Worm (Caenorhabditis elegans) whole organism, late embryonic: ENCODE results near the gene bcat-1.

Source experiments
- C08G9.2 ChIP-seq: sonication (generic microtip); optimal IDR thresholded peaks from 2 replicates; lab custom pipeline; 2016; ENCODE audit warnings: mild to moderate bottlenecking, missing genetic modification characterization, moderate library complexity, missing compliant biosample characterization
- C38D4.7 ChIP-seq: fragments of 200-800 bp; sonication (Bioruptor generic); optimal IDR thresholded peaks from 2 replicates; lab custom pipeline; 2018; ENCODE audit warnings: mild to moderate bottlenecking, missing genetic modification characterization, moderate library complexity, missing compliant biosample characterization
- K02D7.2 ChIP-seq: sonication (generic microtip); optimal IDR thresholded peaks from 2 replicates; lab custom pipeline; 2017; ENCODE audit warnings: mild to moderate bottlenecking, missing genetic modification characterization, missing compliant biosample characterization
- ceh-18 ChIP-seq: sonication (generic microtip); optimal IDR thresholded peaks from 2 replicates; lab custom pipeline; 2016; ENCODE audit warnings: missing genetic modification characterization, missing compliant biosample characterization
- ceh-2 ChIP-seq: sonication (generic microtip); optimal IDR thresholded peaks from 2 replicates; lab custom pipeline; 2016; ENCODE audit warnings: missing genotype, missing genetic modification characterization, missing compliant biosample characterization
- ceh-22 ChIP-seq: sonication (generic microtip); optimal IDR thresholded peaks from 2 replicates; lab custom pipeline; 2017; ENCODE audit warnings: missing biosample characterization, missing genetic modification characterization
- ceh-31 ChIP-seq: sonication (generic microtip); optimal IDR thresholded peaks from 2 replicates; lab custom pipeline; 2016; ENCODE audit warnings: missing genetic modification characterization, missing compliant biosample characterization
- ceh-34 ChIP-seq: sonication (generic microtip); optimal IDR thresholded peaks from 2 replicates; lab custom pipeline; 2016; ENCODE audit warnings: mild to moderate bottlenecking, missing genetic modification characterization, missing compliant biosample characterization
- ceh-45 ChIP-seq: fragments of 200-800 bp; sonication (Bioruptor generic); IDR thresholded peaks from 2 replicates; pipeline ENCODE4 v1.3.6; 2022; ENCODE audit warnings: missing genetic modification reagents, missing genetic modification characterization, missing compliant biosample characterization
- ceh-6 ChIP-seq: fragments of 200-800 bp; sonication (Bioruptor generic); optimal IDR thresholded peaks from 2 replicates; lab custom pipeline; 2018; ENCODE audit warnings: mild to moderate bottlenecking, missing genetic modification characterization, missing compliant biosample characterization
- dmd-4 ChIP-seq: sonication (generic microtip); optimal IDR thresholded peaks from 2 replicates; lab custom pipeline; 2016; ENCODE audit warnings: borderline replicate concordance, missing genetic modification characterization, missing compliant biosample characterization
- elt-4 ChIP-seq: sonication (generic microtip); optimal IDR thresholded peaks from 2 replicates; lab custom pipeline; 2016; ENCODE audit warnings: missing genetic modification characterization, missing compliant biosample characterization
- eyg-1 ChIP-seq: sonication (generic microtip); optimal IDR thresholded peaks from 2 replicates; lab custom pipeline; 2016; ENCODE audit warnings: missing genotype, missing genetic modification characterization, missing compliant biosample characterization
- fax-1 ChIP-seq: sonication (generic microtip); optimal IDR thresholded peaks from 2 replicates; lab custom pipeline; 2016; ENCODE audit warnings: missing genotype, missing genetic modification characterization, missing compliant biosample characterization
- fkh-10 ChIP-seq: fragments of 150-350 bp; optimal IDR thresholded peaks from 2 replicates; lab custom pipeline; 2014; ENCODE audit warnings: missing biosample characterization, missing genetic modification reagents, missing genetic modification characterization
- hlh-30 ChIP-seq: sonication (generic microtip); optimal IDR thresholded peaks from 2 replicates; lab custom pipeline; 2017; ENCODE audit warnings: antibody characterized with exemption, missing genetic modification characterization, missing compliant biosample characterization; ENCODE audit not compliant: insufficient read depth
- hlh-6 ChIP-seq: sonication (generic microtip); optimal IDR thresholded peaks from 2 replicates; lab custom pipeline; 2016; ENCODE audit warnings: missing genotype, missing genetic modification characterization, missing compliant biosample characterization
- hlh-8 ChIP-seq: sonication (generic microtip); optimal IDR thresholded peaks from 2 replicates; lab custom pipeline; 2016; ENCODE audit warnings: missing genotype, missing genetic modification characterization, missing compliant biosample characterization
- lim-6 ChIP-seq: sonication (generic microtip); optimal IDR thresholded peaks from 2 replicates; lab custom pipeline; 2016; ENCODE audit warnings: missing genetic modification characterization, missing compliant biosample characterization
- lin-11 ChIP-seq: fragments of 200-800 bp; sonication (Bioruptor generic); optimal IDR thresholded peaks from 2 replicates; lab custom pipeline; 2018; ENCODE audit warnings: mild to moderate bottlenecking, missing genetic modification characterization, missing compliant biosample characterization
- mec-3 ChIP-seq: sonication (generic microtip); optimal IDR thresholded peaks from 2 replicates; lab custom pipeline; 2016; ENCODE audit warnings: borderline replicate concordance, missing genetic modification characterization, missing compliant biosample characterization
- nhr-232 ChIP-seq: sonication (generic microtip); optimal IDR thresholded peaks from 2 replicates; lab custom pipeline; 2016; ENCODE audit warnings: missing genetic modification characterization, missing compliant biosample characterization
- npax-4 ChIP-seq: sonication (generic microtip); optimal IDR thresholded peaks from 2 replicates; lab custom pipeline; 2016; ENCODE audit warnings: missing genetic modification characterization, missing compliant biosample characterization
- pag-3 ChIP-seq: sonication (generic microtip); optimal IDR thresholded peaks from 2 replicates; lab custom pipeline; 2016; ENCODE audit warnings: missing compliant biosample characterization, missing genetic modification characterization, borderline replicate concordance
- pat-9 ChIP-seq: fragments of 200-800 bp; sonication (Bioruptor generic); optimal IDR thresholded peaks from 2 replicates; lab custom pipeline; 2018; ENCODE audit warnings: mild to moderate bottlenecking, missing genetic modification characterization, moderate library complexity, missing compliant biosample characterization
- pha-4 ChIP-seq: fragments of 150-350 bp; optimal IDR thresholded peaks from 2 replicates; lab custom pipeline; 2018; ENCODE audit warnings: missing biosample characterization, missing genetic modification reagents, missing genetic modification characterization
- pros-1 ChIP-seq: fragments of 150-350 bp; optimal IDR thresholded peaks from 2 replicates; lab custom pipeline; 2014; ENCODE audit warnings: missing biosample characterization, missing genetic modification reagents, missing genetic modification characterization
- rnt-1 ChIP-seq: sonication (generic microtip); optimal IDR thresholded peaks from 2 replicates; lab custom pipeline; 2016; ENCODE audit warnings: missing genetic modification characterization, missing compliant biosample characterization
- sdc-2 ChIP-seq: sonication (generic microtip); optimal IDR thresholded peaks from 2 replicates; lab custom pipeline; 2016; ENCODE audit warnings: missing genotype, missing genetic modification characterization, missing compliant biosample characterization
- ttx-3 ChIP-seq: sonication (generic microtip); optimal IDR thresholded peaks from 2 replicates; lab custom pipeline; 2016; ENCODE audit warnings: missing genetic modification reagents, missing genetic modification characterization, missing compliant biosample characterization
- unc-3 ChIP-seq, 2 experiments: fragments of 200-800 bp in 1 of 2; sonication (Bioruptor generic) in 1 of 2; sonication (generic microtip) in 1 of 2; conservative IDR thresholded peaks in 1 of 2; optimal IDR thresholded peaks in 1 of 2; 2 replicates each; pipeline versions ENCODE4 v1.3.6 to Lab custom; 2016 to 2022; ENCODE audit warnings: missing compliant biosample characterization in 2 of 2, missing genetic modification characterization in 2 of 2, missing genetic modification reagents in 1 of 2
- unc-42 ChIP-seq: sonication (generic microtip); optimal IDR thresholded peaks from 2 replicates; lab custom pipeline; 2016; ENCODE audit warnings: missing genotype, missing genetic modification characterization, missing compliant biosample characterization
- unc-55 ChIP-seq: sonication (generic microtip); optimal IDR thresholded peaks from 2 replicates; lab custom pipeline; 2017; ENCODE audit warnings: missing biosample characterization, missing genetic modification reagents, missing genetic modification characterization
- unc-86 ChIP-seq: sonication (generic microtip); optimal IDR thresholded peaks from 2 replicates; lab custom pipeline; 2016; ENCODE audit warnings: missing genetic modification characterization, missing compliant biosample characterization

Gene bcat-1

DNA sequence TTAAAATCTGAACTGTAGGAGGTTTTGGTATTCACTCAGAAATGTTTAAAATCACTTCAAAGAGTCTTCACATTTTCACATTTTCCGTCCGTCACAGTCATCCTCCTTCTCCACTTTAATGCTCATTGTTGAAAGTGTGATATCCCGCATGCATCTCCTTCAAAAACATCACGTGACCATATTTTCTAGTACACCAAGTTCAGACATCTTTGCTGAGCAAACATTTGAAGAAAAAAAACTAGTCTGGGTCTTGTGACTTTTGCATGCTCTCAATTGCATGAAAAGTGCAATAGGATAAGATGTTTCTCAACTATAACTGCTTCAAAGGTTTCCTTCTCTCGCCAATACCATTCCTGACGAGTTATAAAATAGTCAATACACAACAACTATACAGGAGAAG is 36.9 kb downstream of the bcat-1 start:
- TF ChIP-seq ceh-6 (GFP tag; lab: Kevin White, UChicago), result no peak
- TF ChIP-seq ceh-31, result no peak
- TF ChIP-seq eyg-1 (tag; lab: Kevin White, UChicago), result no peak
- no peak for TF ChIP-seq C38D4.7
- no peak for TF ChIP-seq pag-3 (tag; lab: Kevin White, UChicago)
- peak; percentile 72 for TF ChIP-seq hlh-30 (tag; lab: Kevin White, UChicago)

DNA sequence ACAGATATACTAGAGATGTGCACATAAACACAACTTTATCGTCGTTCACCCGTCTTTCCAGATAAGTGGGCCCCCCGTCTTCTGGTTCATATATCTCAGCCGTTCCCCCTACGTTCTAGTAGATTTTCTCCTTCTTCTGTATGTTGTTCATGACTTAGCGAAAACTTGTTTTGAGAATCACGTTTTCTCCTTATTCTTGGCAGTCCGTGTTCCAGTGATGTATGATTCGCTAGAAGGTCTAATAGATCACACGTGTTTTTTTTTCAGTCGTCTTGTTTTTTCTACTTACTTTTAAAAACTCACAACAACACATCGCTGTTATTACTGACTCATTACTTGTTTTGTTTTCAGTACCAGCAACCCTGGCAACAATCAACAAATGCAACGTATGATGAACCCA is 37.8 kb downstream of the bcat-1 start:
- TF ChIP-seq hlh-6 (tag; lab: Kevin White, UChicago), result no peak
- TF ChIP-seq ceh-34 (tag; lab: Kevin White, UChicago), result no peak
- TF ChIP-seq dmd-4 (tag; lab: Kevin White, UChicago), result no peak
- no peak for TF ChIP-seq eyg-1 (tag; lab: Kevin White, UChicago)
- TF ChIP-seq ceh-22 (tag; lab: Kevin White, UChicago), result no peak
- TF ChIP-seq ceh-45 (GFP tag; lab: Robert Waterston, UW), result no peak
- no peak for TF ChIP-seq nhr-232 (tag; lab: Kevin White, UChicago)
- no peak for TF ChIP-seq sdc-2 (tag; lab: Kevin White, UChicago)
- TF ChIP-seq ceh-2 (tag; lab: Kevin White, UChicago), result no peak
- no peak for TF ChIP-seq lim-6 (tag; lab: Kevin White, UChicago)
- no peak for TF ChIP-seq lin-11 (tag; lab: Kevin White, UChicago)
- no peak for TF ChIP-seq pat-9 (tag; lab: Kevin White, UChicago)

DNA sequence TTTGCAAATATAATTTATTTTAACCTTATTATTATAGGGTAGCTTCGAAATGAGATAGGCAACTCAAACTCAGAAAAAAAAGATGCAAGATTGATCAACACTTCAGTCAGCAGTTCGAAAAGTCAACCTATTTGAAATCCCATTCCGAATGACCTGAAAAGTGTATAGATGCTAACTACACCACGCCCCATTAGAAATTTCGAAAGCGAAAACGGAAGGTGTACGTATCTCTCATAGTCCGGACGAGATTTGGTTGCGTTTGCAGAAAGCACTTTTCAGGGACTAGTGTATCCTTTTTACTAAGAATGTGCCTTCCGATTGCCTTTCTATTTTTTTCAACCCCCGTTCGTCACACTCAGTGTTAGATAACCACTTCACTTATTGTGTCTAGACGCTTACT is 38.4 kb downstream of the bcat-1 start:
- TF ChIP-seq fax-1 (tag; lab: Kevin White, UChicago) (no peak), hlh-30 (tag; lab: Kevin White, UChicago) (no peak), elt-4 (tag; lab: Kevin White, UChicago) (no peak), pros-1 (tag; lab: Kevin White, UChicago) (no peak), ceh-34 (tag; lab: Kevin White, UChicago) (no peak), lim-6 (tag; lab: Kevin White, UChicago) (no peak), K02D7.2 (tag; lab: Kevin White, UChicago) (no peak), ttx-3 (tag; lab: Kevin White, UChicago) (no peak), unc-86 (no peak), rnt-1 (tag; lab: Kevin White, UChicago) (no peak), unc-3 (GFP tag; conservative IDR thresholded peaks at IDR 0.05; lab: Robert Waterston, UW) (no peak), unc-3 (tag; optimal IDR thresholded peaks at IDR 0.05; lab: Kevin White, UChicago) (no peak), ceh-18 (tag; lab: Kevin White, UChicago) (no peak), ceh-31 (no peak), eyg-1 (tag; lab: Kevin White, UChicago) (no peak), npax-4 (no peak), C08G9.2 (tag; lab: Kevin White, UChicago) (no peak), fkh-10 (GFP tag; lab: Kevin White, UChicago) (no peak), sdc-2 (tag; lab: Kevin White, UChicago) (no peak), pha-4 (tag; lab: Kevin White, UChicago) (no peak)
- TF ChIP-seq, all 69 proteins: peak for 0

DNA sequence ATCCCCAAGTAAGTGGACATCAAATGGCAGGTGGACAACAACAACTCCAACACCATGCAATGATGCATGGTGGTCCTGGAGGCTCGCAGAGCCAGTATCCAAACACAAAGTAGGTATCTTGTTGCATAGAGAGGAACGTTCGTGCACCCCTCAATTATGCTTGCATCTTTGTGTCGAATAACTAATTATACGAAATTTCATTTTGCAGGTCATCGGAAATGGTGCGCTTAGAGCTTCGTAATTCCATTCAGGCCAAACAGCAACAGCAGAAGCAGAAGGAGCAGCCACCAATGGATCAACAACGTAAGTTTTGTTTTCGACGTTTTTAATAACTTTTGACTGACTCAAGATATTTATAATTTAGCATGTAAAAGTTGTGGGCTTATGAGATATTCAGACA is 39.1 kb downstream of the bcat-1 start:
- no peak for TF ChIP-seq K02D7.2 (tag; lab: Kevin White, UChicago)
- peak; percentile 69 for TF ChIP-seq unc-42 (tag; lab: Kevin White, UChicago)
- TF ChIP-seq, all 69 proteins: peak for 1

DNA sequence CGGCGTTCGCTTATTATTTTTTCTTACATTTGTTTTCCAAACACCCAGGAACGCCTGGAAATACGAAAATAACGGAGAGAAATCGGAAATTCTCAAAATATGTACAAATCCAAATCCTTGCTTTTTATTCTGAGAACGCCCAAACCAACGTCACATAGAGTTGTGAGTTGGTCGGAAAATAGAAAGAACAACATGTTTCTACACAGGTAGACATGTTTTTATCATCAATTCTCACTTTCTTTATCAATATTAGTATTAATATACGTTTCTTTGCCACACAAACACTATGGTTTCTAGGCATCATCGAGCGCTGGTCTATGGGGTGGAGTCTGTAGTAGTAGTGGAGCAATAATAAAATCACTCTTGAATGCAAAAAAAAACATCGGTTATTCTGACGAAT is 41.2 kb downstream of the bcat-1 start:
- no peak for TF ChIP-seq mec-3 (tag; lab: Kevin White, UChicago)
- no peak for TF ChIP-seq unc-55 (GFP tag; lab: Kevin White, UChicago)
- TF ChIP-seq C38D4.7, result no peak
- no peak for TF ChIP-seq hlh-8 (tag; lab: Kevin White, UChicago)
- TF ChIP-seq eyg-1 (tag; lab: Kevin White, UChicago), result no peak
